Worm (Caenorhabditis elegans) whole organism, L1 larva: ENCODE results near the gene era-1.
A peak's percentile ranks its signal among the peaks of the same experiment; 100 is the strongest.

Experiments used
- C16A3.4 ChIP-seq: fragments of 150-350 bp; optimal IDR thresholded peaks from 2 replicates; lab custom pipeline; 2014; ENCODE audit warnings: missing biosample characterization, missing genetic modification characterization
- F16B12.6 ChIP-seq: fragments of 150-350 bp; optimal IDR thresholded peaks from 2 replicates; lab custom pipeline; 2014; ENCODE audit warnings: missing biosample characterization, missing genetic modification characterization
- Y116A8C.19 ChIP-seq: sonication (generic microtip); optimal IDR thresholded peaks from 2 replicates; lab custom pipeline; 2016; ENCODE audit warnings: missing compliant biosample characterization, missing genetic modification characterization, borderline replicate concordance
- ama-1 ChIP-seq: fragments of 150-350 bp; optimal IDR thresholded peaks from 2 replicates; lab custom pipeline; 2014
- ceh-63 ChIP-seq: fragments of 200-800 bp; sonication (Bioruptor generic); optimal IDR thresholded peaks from 2 replicates; lab custom pipeline; 2018; ENCODE audit warnings: mild to moderate bottlenecking, missing genetic modification characterization, missing compliant biosample characterization
- ceh-8 ChIP-seq: fragments of 200-800 bp; sonication (Bioruptor generic); optimal IDR thresholded peaks from 2 replicates; lab custom pipeline; 2018; ENCODE audit warnings: mild to moderate bottlenecking, missing genetic modification characterization, moderate library complexity, missing compliant biosample characterization
- ces-1 ChIP-seq: fragments of 150-350 bp; optimal IDR thresholded peaks from 2 replicates; lab custom pipeline; 2014; ENCODE audit warnings: missing biosample characterization, missing genetic modification reagents, missing genetic modification characterization
- efl-1 ChIP-seq, 4 experiments: fragments of 150-350 bp; optimal IDR thresholded peaks in 3 of 4; peaks in 1 of 4; 1 replicate in 1 of 4; 2 replicates in 3 of 4; lab custom pipeline; 2014; ENCODE audit warnings: missing biosample characterization in 2 of 4, missing genetic modification characterization in 2 of 4, missing genetic modification reagents in 2 of 4
- elt-2 ChIP-seq: sonication (generic microtip); optimal IDR thresholded peaks from 2 replicates; lab custom pipeline; 2016; ENCODE audit warnings: missing genetic modification characterization, mild to moderate bottlenecking, inconsistent platforms, missing compliant biosample characterization, missing genetic modification reagents
- ets-5 ChIP-seq: fragments of 200-800 bp; sonication (Bioruptor generic); IDR thresholded peaks from 2 replicates; pipeline ENCODE4 v1.3.6; 2022; ENCODE audit warnings: missing genetic modification characterization, missing compliant biosample characterization
- fkh-10 ChIP-seq: sonication (generic microtip); optimal IDR thresholded peaks from 2 replicates; lab custom pipeline; 2017; ENCODE audit warnings: missing biosample characterization, missing genetic modification reagents, missing genetic modification characterization
- fkh-4 ChIP-seq: sonication (generic microtip); optimal IDR thresholded peaks from 2 replicates; lab custom pipeline; 2016; ENCODE audit warnings: missing compliant biosample characterization, missing genetic modification characterization, borderline replicate concordance
- fkh-8 ChIP-seq: sonication (generic microtip); optimal IDR thresholded peaks from 2 replicates; lab custom pipeline; 2016; ENCODE audit warnings: mild to moderate bottlenecking, missing genetic modification characterization, missing compliant biosample characterization
- fos-1 ChIP-seq: fragments of 150-350 bp; optimal IDR thresholded peaks from 2 replicates; lab custom pipeline; 2014; ENCODE audit warnings: missing biosample characterization, missing genetic modification characterization
- grh-1 ChIP-seq: fragments of 200-800 bp; sonication (Bioruptor generic); IDR thresholded peaks from 2 replicates; pipeline ENCODE4 v1.3.6; 2022; ENCODE audit warnings: missing genetic modification reagents, missing genetic modification characterization, missing compliant biosample characterization
- hlh-4 ChIP-seq: sonication (generic microtip); optimal IDR thresholded peaks from 2 replicates; lab custom pipeline; 2016; ENCODE audit warnings: mild to moderate bottlenecking, missing genetic modification characterization, missing compliant biosample characterization
- hpl-2 ChIP-seq: fragments of 150-350 bp; optimal IDR thresholded peaks from 2 replicates; lab custom pipeline; 2014; ENCODE audit warnings: missing biosample characterization, missing genetic modification reagents, missing genetic modification characterization
- irx-1 ChIP-seq: sonication (generic microtip); optimal IDR thresholded peaks from 2 replicates; lab custom pipeline; 2016; ENCODE audit warnings: missing genetic modification characterization, missing compliant biosample characterization
- jun-1 ChIP-seq: fragments of 150-350 bp; optimal IDR thresholded peaks from 2 replicates; lab custom pipeline; 2014; ENCODE audit warnings: missing biosample characterization, missing genetic modification reagents, missing genetic modification characterization
- lin-14 ChIP-seq: fragments of 200-800 bp; sonication (Bioruptor generic); optimal IDR thresholded peaks from 2 replicates; lab custom pipeline; 2018; ENCODE audit warnings: mild to moderate bottlenecking, missing genetic modification characterization, moderate library complexity, missing compliant biosample characterization
- lin-35 ChIP-seq, 2 experiments: fragments of 150-350 bp; optimal IDR thresholded peaks; 2 replicates each; lab custom pipeline; 2014; ENCODE audit warnings: missing biosample characterization in 2 of 2, missing genetic modification characterization in 2 of 2, missing genetic modification reagents in 2 of 2
- lin-39 ChIP-seq: fragments of 150-350 bp; optimal IDR thresholded peaks from 2 replicates; lab custom pipeline; 2014; ENCODE audit warnings: missing biosample characterization, missing genetic modification reagents, missing genetic modification characterization
- lir-3 ChIP-seq: sonication (generic microtip); optimal IDR thresholded peaks from 2 replicates; lab custom pipeline; 2016; ENCODE audit warnings: mild to moderate bottlenecking, missing genetic modification characterization, moderate library complexity, missing compliant biosample characterization; ENCODE audit not compliant: poor library complexity
- lsy-2 ChIP-seq, 2 experiments: fragments of 150-350 bp; optimal IDR thresholded peaks; 2 replicates each; lab custom pipeline; 2014; ENCODE audit warnings: missing biosample characterization in 2 of 2, missing genetic modification characterization in 2 of 2
- nhr-20 ChIP-seq: sonication (generic microtip); optimal IDR thresholded peaks from 2 replicates; lab custom pipeline; 2016; ENCODE audit warnings: mild to moderate bottlenecking, missing genetic modification characterization, missing compliant biosample characterization
- nhr-237 ChIP-seq: fragments of 150-350 bp; optimal IDR thresholded peaks from 2 replicates; lab custom pipeline; 2014; ENCODE audit warnings: missing biosample characterization, missing genetic modification characterization
- nhr-47 ChIP-seq: sonication (generic microtip); optimal IDR thresholded peaks from 2 replicates; lab custom pipeline; 2016; ENCODE audit warnings: mild to moderate bottlenecking, missing genetic modification characterization, moderate library complexity, missing compliant biosample characterization
- nhr-76 ChIP-seq: sonication (generic microtip); optimal IDR thresholded peaks from 2 replicates; lab custom pipeline; 2017; ENCODE audit warnings: missing biosample characterization, missing genetic modification characterization
- nhr-77 ChIP-seq: fragments of 150-350 bp; optimal IDR thresholded peaks from 2 replicates; lab custom pipeline; 2014; ENCODE audit warnings: missing biosample characterization, missing genetic modification characterization
- nhr-84 ChIP-seq: sonication (generic microtip); optimal IDR thresholded peaks from 2 replicates; lab custom pipeline; 2017; ENCODE audit warnings: missing biosample characterization, missing genetic modification characterization
- nhr-90 ChIP-seq: sonication (generic microtip); optimal IDR thresholded peaks from 2 replicates; lab custom pipeline; 2016; ENCODE audit warnings: mild to moderate bottlenecking, missing genetic modification characterization, missing compliant biosample characterization; ENCODE audit not compliant: poor library complexity
- pag-3 ChIP-seq: sonication (generic microtip); optimal IDR thresholded peaks from 2 replicates; lab custom pipeline; 2017; ENCODE audit warnings: missing genetic modification characterization, mild to moderate bottlenecking, missing compliant biosample characterization, antibody characterized with exemption, borderline replicate concordance; ENCODE audit not compliant: insufficient read depth
- snpc-4 ChIP-seq: fragments of 150-350 bp; optimal IDR thresholded peaks from 2 replicates; lab custom pipeline; 2014; ENCODE audit warnings: missing biosample characterization, missing genetic modification characterization
- snu-23 ChIP-seq: sonication (generic microtip); optimal IDR thresholded peaks from 2 replicates; lab custom pipeline; 2016; ENCODE audit warnings: missing genetic modification characterization, missing compliant biosample characterization
- sox-4 ChIP-seq: sonication (generic microtip); optimal IDR thresholded peaks from 2 replicates; lab custom pipeline; 2016; ENCODE audit warnings: missing genetic modification characterization, missing compliant biosample characterization
- tbx-2 ChIP-seq: sonication (generic microtip); optimal IDR thresholded peaks from 2 replicates; lab custom pipeline; 2016; ENCODE audit warnings: missing genetic modification characterization, missing compliant biosample characterization
- unc-98 ChIP-seq: fragments of 200-800 bp; sonication (Bioruptor generic); IDR thresholded peaks from 2 replicates; pipeline ENCODE4 v1.3.6; 2022; ENCODE audit warnings: missing genetic modification characterization, missing compliant biosample characterization
- vab-15 ChIP-seq: sonication (generic microtip); optimal IDR thresholded peaks from 2 replicates; lab custom pipeline; 2017; ENCODE audit warnings: missing genotype, mild to moderate bottlenecking, missing genetic modification characterization, missing compliant biosample characterization
- xbp-1 ChIP-seq: sonication (generic microtip); optimal IDR thresholded peaks from 2 replicates; lab custom pipeline; 2016; ENCODE audit warnings: missing genetic modification characterization, missing compliant biosample characterization
- zag-1 ChIP-seq: fragments of 150-350 bp; optimal IDR thresholded peaks from 2 replicates; lab custom pipeline; 2014; ENCODE audit warnings: missing biosample characterization, missing genetic modification characterization
- ztf-11 ChIP-seq, 2 experiments: sonication (generic microtip); optimal IDR thresholded peaks; 2 replicates each; lab custom pipeline; 2016 to 2017; ENCODE audit warnings: missing genetic modification characterization in 2 of 2, missing biosample characterization in 1 of 2, missing compliant biosample characterization in 1 of 2
- ztf-4 ChIP-seq: fragments of 150-350 bp; optimal IDR thresholded peaks from 2 replicates; lab custom pipeline; 2014; ENCODE audit warnings: missing biosample characterization, missing genetic modification characterization

The era-1 gene

ce11 chrV:6702692-6703091 lies at the start of gene era-1:
era-1 (plus strand) TSS chrV:6703057.
- TF ChIP-seq fkh-10 (no peak), nhr-47 (tag; lab: Kevin White, UChicago) (no peak), zag-1 (tag; lab: Kevin White, UChicago) (no peak), ets-5 (GFP tag; lab: Robert Waterston, UW) (no peak), elt-2 (tag; lab: Kevin White, UChicago) (no peak), fkh-8 (tag; lab: Kevin White, UChicago) (no peak), ztf-4 (no peak), ztf-11 (tag; optimal IDR thresholded peaks at IDR 0.05; lab: Kevin White, UChicago) (no peak), Y116A8C.19 (tag; lab: Kevin White, UChicago) (no peak), ces-1 (GFP tag; lab: Kevin White, UChicago) (no peak), lsy-2 (tag; optimal IDR thresholded peaks at IDR 0.05; lab: Kevin White, UChicago) (no peak), hlh-4 (no peak), lin-39 (no peak), irx-1 (tag; lab: Kevin White, UChicago) (no peak), F16B12.6 (tag; lab: Kevin White, UChicago) (no peak), sox-4 (no peak), nhr-84 (no peak), lin-14 (GFP tag; lab: Kevin White, UChicago) (no peak), efl-1 (optimal IDR thresholded peaks at IDR 0.05; lab: Kevin White, UChicago) (no peak), efl-1 (GFP tag; optimal IDR thresholded peaks at IDR 0.05 in 1 of 2; lab: Kevin White, UChicago) (no peak), unc-98 (GFP tag; lab: Robert Waterston, UW) (no peak)

DNA sequence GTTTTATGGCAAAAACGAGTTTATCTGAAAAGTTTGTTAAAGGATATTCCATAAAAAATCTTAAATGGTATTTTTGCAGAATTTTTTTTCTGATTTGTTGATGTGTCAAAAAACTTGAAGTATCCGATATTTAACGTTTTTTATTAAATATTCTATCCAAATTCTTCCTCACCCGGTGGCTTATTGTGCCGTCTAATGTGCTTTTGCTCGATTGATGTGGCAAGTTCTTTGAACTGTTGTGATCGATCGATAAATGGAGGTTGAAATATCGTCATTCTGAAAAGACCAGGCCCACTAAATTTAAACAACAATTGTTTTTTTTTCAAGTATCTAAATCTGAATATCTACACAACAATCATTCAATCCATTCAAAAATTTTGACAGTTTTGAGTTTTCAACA lies 47.7 kb upstream of the era-1 start, which contains the start of gene syx-18:
Gene syx-18 (minus strand): TSS at position 276 of the 400 bp plus-strand sequence.
- peak; percentile 58 for TF ChIP-seq ama-1 (lab: Kevin White, UChicago)
- TF ChIP-seq grh-1 (GFP tag; lab: Robert Waterston, UW) = no peak
- no peak for TF ChIP-seq nhr-77
- no peak for TF ChIP-seq nhr-76 (tag; lab: Kevin White, UChicago)
- TF ChIP-seq lin-35 (GFP tag; optimal IDR thresholded peaks at IDR 0.05; lab: Kevin White, UChicago) = no peak
- TF ChIP-seq nhr-84 = no peak
- TF ChIP-seq ces-1 (GFP tag; lab: Kevin White, UChicago) = no peak
- TF ChIP-seq tbx-2 (tag; lab: Kevin White, UChicago) = no peak
- no peak for TF ChIP-seq C16A3.4
- TF ChIP-seq pag-3 (tag; lab: Kevin White, UChicago) = no peak
- TF ChIP-seq jun-1 (tag; lab: Kevin White, UChicago) = no peak
- TF ChIP-seq nhr-90 = peak; percentile 5
- TF ChIP-seq lir-3 (tag; lab: Kevin White, UChicago) = no peak
- TF ChIP-seq ceh-63 = no peak
- no peak for TF ChIP-seq zag-1 (tag; lab: Kevin White, UChicago)
- TF ChIP-seq hpl-2 = no peak
- no peak for TF ChIP-seq ets-5 (GFP tag; lab: Robert Waterston, UW)
- TF ChIP-seq nhr-237 (tag; lab: Kevin White, UChicago) = no peak
- no peak for TF ChIP-seq unc-98 (GFP tag; lab: Robert Waterston, UW)
- peak; percentile 18 for TF ChIP-seq nhr-47 (tag; lab: Kevin White, UChicago)
- peak; percentile 3 for TF ChIP-seq fos-1 (tag; lab: Kevin White, UChicago)
- TF ChIP-seq vab-15 (tag; lab: Kevin White, UChicago) = no peak
- no peak for TF ChIP-seq xbp-1 (tag; lab: Kevin White, UChicago)
- no peak for TF ChIP-seq lin-39
- no peak for TF ChIP-seq fkh-4 (tag; lab: Kevin White, UChicago)
- TF ChIP-seq nhr-20 (tag; lab: Kevin White, UChicago) = no peak
- TF ChIP-seq sox-4 = no peak
- no peak for TF ChIP-seq snu-23 (GFP tag; lab: Kevin White, UChicago)
- TF ChIP-seq ceh-8 (GFP tag; lab: Kevin White, UChicago) = no peak
- TF ChIP-seq snpc-4 (tag; lab: Kevin White, UChicago) = no peak
